Fruit fly (Drosophila melanogaster) whole organism, adult: ENCODE measurements around the gene CG12446.

Experiments
- CG14711 ChIP-seq: fragments of 200-800 bp; sonication (Bioruptor generic); optimal IDR thresholded peaks from 2 replicates; lab custom pipeline; 2018; ENCODE audit warnings: missing biosample characterization, mild to moderate bottlenecking, missing genetic modification characterization, moderate library complexity
- CG1620 ChIP-seq: fragments of 200-800 bp; sonication (Bioruptor generic); optimal IDR thresholded peaks from 2 replicates; lab custom pipeline; 2016; ENCODE audit warnings: missing biosample characterization, missing genetic modification characterization
- CG7045 ChIP-seq: fragments of 200-800 bp; sonication (Bioruptor generic); optimal IDR thresholded peaks from 2 replicates; lab custom pipeline; 2017; ENCODE audit warnings: missing biosample characterization, mild to moderate bottlenecking, missing genetic modification characterization
- CG7101 ChIP-seq: fragments of 200-800 bp; sonication (Bioruptor generic); optimal IDR thresholded peaks from 2 replicates; lab custom pipeline; 2018; ENCODE audit warnings: missing biosample characterization, mild to moderate bottlenecking, missing genetic modification characterization, moderate library complexity
- Crg-1 ChIP-seq: fragments of 200-800 bp; sonication (Bioruptor generic); optimal IDR thresholded peaks from 2 replicates; lab custom pipeline; 2016; ENCODE audit warnings: missing biosample characterization, missing genetic modification characterization
- bab1 ChIP-seq: fragments of 200-800 bp; sonication (Bioruptor generic); optimal IDR thresholded peaks from 3 replicates; lab custom pipeline; 2019; ENCODE audit warnings: missing biosample characterization, mild to moderate bottlenecking, missing genetic modification characterization, moderate library complexity
- cic ChIP-seq: fragments of 200-800 bp; sonication (Bioruptor generic); optimal IDR thresholded peaks from 2 replicates; lab custom pipeline; 2017; ENCODE audit warnings: missing biosample characterization, mild to moderate bottlenecking, missing genetic modification characterization, moderate library complexity
- kay ChIP-seq: fragments of 200-800 bp; sonication (Bioruptor generic); peaks from one replicate; lab custom pipeline; 2016; ENCODE audit warnings: missing biosample characterization, missing genetic modification characterization, borderline replicate concordance
- ovo ChIP-seq: fragments of 200-800 bp; sonication (Bioruptor generic); optimal IDR thresholded peaks from 2 replicates; lab custom pipeline; 2016; ENCODE audit warnings: missing biosample characterization, missing genetic modification characterization
- tj ChIP-seq: fragments of 200-800 bp; sonication (Bioruptor generic); optimal IDR thresholded peaks from 3 replicates; lab custom pipeline; 2017; ENCODE audit warnings: missing biosample characterization, mild to moderate bottlenecking, missing genetic modification characterization, moderate library complexity
- toe ChIP-seq: fragments of 200-800 bp; sonication (Bioruptor generic); optimal IDR thresholded peaks from 2 replicates; lab custom pipeline; 2016; ENCODE audit warnings: missing biosample characterization, missing genetic modification characterization

The CG12446 gene

dm6 chrX:22824669-22825068, 12.9 kb upstream of the CG12446 start:
- peak; percentile 21 for TF ChIP-seq bab1 (GFP tag; lab: Kevin White, UChicago)
- no peak for TF ChIP-seq Crg-1 (GFP tag; lab: Kevin White, UChicago)

dm6 chrX:22796073-22796472, 15.7 kb downstream of the CG12446 start:
- TF ChIP-seq CG1620 (GFP tag; lab: Kevin White, UChicago) (no peak), tj (GFP tag; lab: Kevin White, UChicago) (no peak), CG14711 (tag; lab: Kevin White, UChicago) (no peak), kay (GFP tag; lab: Kevin White, UChicago) (no peak), ovo (GFP tag; lab: Kevin White, UChicago) (no peak), cic (GFP tag; lab: Kevin White, UChicago) (no peak), toe (GFP tag; lab: Kevin White, UChicago) (no peak), CG7101 (no peak), CG7045 (GFP tag; lab: Kevin White, UChicago) (no peak), bab1 (GFP tag; lab: Kevin White, UChicago) (no peak)
